Worm (Caenorhabditis elegans): ENCODE data around the gene ubc-18.

Gene ubc-18

DNA sequence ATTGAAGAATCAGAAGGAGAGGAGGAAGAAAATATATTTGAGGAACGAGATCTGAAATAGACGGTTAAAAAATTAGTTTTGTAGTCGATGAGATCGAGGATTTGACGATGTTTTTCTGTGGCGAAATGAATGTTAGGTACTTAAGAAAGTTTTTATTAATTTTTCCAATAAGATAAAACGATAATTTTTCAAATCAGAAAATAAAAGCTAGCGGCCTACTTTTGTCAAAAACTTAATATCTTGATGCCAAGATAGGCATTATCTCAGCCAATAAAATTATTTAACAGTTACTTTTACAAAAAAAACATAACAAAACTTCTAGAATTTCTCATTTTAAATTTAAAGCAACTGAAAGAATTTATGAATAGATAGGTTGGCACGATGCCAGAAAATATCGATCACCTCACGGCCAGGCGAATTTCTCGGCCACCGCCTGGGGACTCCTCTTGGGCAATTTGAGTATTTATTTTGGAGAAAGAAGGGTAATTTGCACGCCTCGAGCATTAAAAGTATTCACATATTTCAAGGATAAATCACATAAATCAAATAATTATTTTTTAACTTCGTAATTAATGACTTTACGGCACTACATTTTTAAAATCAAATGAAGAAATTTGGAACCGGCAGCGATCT, 19.4 kb upstream of the ubc-18 start, which contains the start of gene fubl-2 (continued):
- TF ChIP-seq nhr-67 (tag; optimal IDR thresholded peaks at IDR 0.05), result no peak
- TF ChIP-seq elt-2 (tag; optimal IDR thresholded peaks at IDR 0.05), result peak; percentile 35
- TF ChIP-seq nhr-28 (tag; optimal IDR thresholded peaks at IDR 0.05), result no peak
- TF ChIP-seq eor-1 (tag; optimal IDR thresholded peaks at IDR 0.05), result no peak
- TF ChIP-seq fkh-10 (GFP tag; optimal IDR thresholded peaks at IDR 0.05), result no peak
- TF ChIP-seq ztf-11 (tag; optimal IDR thresholded peaks at IDR 0.05), result no peak
- no peak for TF ChIP-seq elt-3 (tag; optimal IDR thresholded peaks at IDR 0.05)
- no peak for TF ChIP-seq mdl-1 (tag; optimal IDR thresholded peaks at IDR 0.05)
- TF ChIP-seq hmg-11 (tag; optimal IDR thresholded peaks at IDR 0.05), result no peak
- TF ChIP-seq fos-1 (tag; optimal IDR thresholded peaks at IDR 0.05), result no peak
- TF ChIP-seq snpc-4 (tag; optimal IDR thresholded peaks at IDR 0.05), result peak; percentile 58
- TF ChIP-seq nhr-12 (tag; optimal IDR thresholded peaks at IDR 0.05), result no peak
- no peak for TF ChIP-seq sea-2 (GFP tag; optimal IDR thresholded peaks at IDR 0.05)
- no peak for TF ChIP-seq egl-5 (tag; optimal IDR thresholded peaks at IDR 0.05)
- TF ChIP-seq ceh-82 (tag; optimal IDR thresholded peaks at IDR 0.05), result no peak
- TF ChIP-seq fkh-2 (tag; optimal IDR thresholded peaks at IDR 0.05), result no peak
- TF ChIP-seq tbx-2 (tag; optimal IDR thresholded peaks at IDR 0.05), result no peak
- TF ChIP-seq ceh-16 (tag; optimal IDR thresholded peaks at IDR 0.05), result no peak
- TF ChIP-seq unc-62 (GFP tag; optimal IDR thresholded peaks at IDR 0.05), result no peak
- TF ChIP-seq nhr-11 (tag; optimal IDR thresholded peaks at IDR 0.05), result no peak
- no peak for TF ChIP-seq lsy-12 (tag; optimal IDR thresholded peaks at IDR 0.05)

DNA sequence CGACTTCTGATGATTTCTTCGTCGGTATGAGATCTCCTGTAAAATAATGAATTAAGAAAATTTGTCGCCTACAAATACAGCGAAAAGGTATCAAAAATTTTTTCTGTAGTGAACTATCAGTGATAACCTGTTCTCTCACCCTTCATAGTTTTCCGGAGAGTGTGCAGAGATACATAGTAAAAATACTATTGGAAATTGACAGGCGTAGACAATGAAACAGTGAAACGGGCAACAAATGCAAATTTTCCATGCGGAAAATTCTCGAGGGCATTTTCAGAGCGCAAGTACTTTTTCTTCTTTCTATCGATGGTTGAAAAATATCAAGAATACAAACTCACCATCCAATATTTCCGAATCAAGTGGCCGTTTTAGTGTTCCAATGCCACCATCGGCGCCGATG, 18.8 kb upstream of the ubc-18 start:
- TF ChIP-seq snpc-4 (tag; optimal IDR thresholded peaks at IDR 0.05) (no peak), elt-2 (tag; optimal IDR thresholded peaks at IDR 0.05) (peak; percentile 28)

DNA sequence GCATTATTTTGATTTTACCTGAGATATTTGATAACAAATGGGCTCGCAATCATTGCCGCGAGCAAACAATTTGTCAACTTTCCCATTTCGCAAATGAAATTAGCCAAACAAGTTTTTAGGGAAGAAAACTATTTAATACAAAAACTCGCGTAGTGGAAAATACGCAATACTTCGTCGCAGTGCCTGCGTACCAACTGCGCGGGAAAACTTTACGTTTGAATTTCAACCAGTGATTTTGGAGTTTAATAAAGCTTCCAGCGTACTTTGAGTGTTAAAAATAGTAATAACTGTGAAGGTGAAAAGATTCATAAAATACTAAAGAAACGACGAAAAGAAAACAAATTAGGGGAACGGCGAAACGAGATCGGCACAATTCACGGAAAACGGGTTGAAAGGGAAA, 16.5 kb upstream of the ubc-18 start, which contains the start of gene tofu-7:
Gene tofu-7 (minus strand): TSS at position 111 of the 400 bp plus-strand sequence.
- TF ChIP-seq pqm-1 (tag; optimal IDR thresholded peaks at IDR 0.05) (no peak), nhr-23 (tag; optimal IDR thresholded peaks at IDR 0.05) (no peak), fos-1 (tag; optimal IDR thresholded peaks at IDR 0.05) (no peak), ceh-28 (tag; optimal IDR thresholded peaks at IDR 0.05) (no peak), mdl-1 (tag; optimal IDR thresholded peaks at IDR 0.05) (no peak), nhr-77 (tag; optimal IDR thresholded peaks at IDR 0.05) (no peak), nhr-43 (tag; optimal IDR thresholded peaks at IDR 0.05; ENCODE audit: poor library complexity, severe bottlenecking) (no peak), lin-39 (tag; optimal IDR thresholded peaks at IDR 0.05) (no peak)

DNA sequence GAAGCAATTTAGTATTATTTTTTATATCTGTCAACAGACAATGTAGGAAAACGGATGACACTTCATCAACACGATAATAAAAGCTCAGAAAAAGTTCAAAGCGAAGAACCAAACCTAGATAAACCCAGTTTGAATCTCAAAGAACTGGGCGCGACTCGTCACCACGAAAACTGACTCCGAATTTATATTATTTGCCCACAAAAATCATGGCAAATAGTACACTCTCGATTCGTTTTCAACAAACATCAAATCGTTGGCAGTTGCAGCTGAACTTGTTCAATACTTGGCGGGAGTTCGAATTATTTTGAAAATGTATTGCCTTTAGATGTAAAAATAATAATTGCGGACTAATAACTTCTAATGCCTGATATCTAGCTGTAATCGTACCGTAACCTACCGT, 14.7 kb upstream of the ubc-18 start:
- TF ChIP-seq fkh-2 (tag; optimal IDR thresholded peaks at IDR 0.05), result no peak
- peak; percentile 26 for TF ChIP-seq pha-4 (tag; optimal IDR thresholded peaks at IDR 0.05)

DNA sequence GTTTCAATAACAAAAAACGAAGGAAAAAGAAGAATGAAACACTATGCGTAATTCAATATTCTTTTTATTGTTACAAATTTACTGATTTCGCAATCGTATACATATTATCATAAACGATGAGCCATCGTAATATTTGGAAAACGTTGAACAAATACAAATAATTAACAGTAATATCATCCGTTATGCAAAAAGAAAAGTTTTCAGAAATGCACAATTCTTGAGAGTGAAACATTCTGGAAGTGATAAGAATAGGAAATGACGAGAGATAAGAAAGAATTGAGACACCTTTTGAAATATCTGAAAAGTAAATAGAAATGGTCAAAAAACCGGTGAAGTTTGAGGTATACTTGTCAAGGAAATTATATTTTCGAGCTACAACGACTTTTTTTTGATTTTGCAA, 13.1 kb upstream of the ubc-18 start:
- TF ChIP-seq lin-39 (tag; optimal IDR thresholded peaks at IDR 0.05) (no peak), snpc-4 (tag; optimal IDR thresholded peaks at IDR 0.05) (no peak), lsy-12 (tag; optimal IDR thresholded peaks at IDR 0.05) (no peak), tbx-2 (tag; optimal IDR thresholded peaks at IDR 0.05) (no peak), nhr-25 (tag; optimal IDR thresholded peaks at IDR 0.05) (no peak), zag-1 (tag; optimal IDR thresholded peaks at IDR 0.05) (no peak), pqm-1 (tag; optimal IDR thresholded peaks at IDR 0.05) (peak; percentile 60), eor-1 (tag; optimal IDR thresholded peaks at IDR 0.05) (no peak), sea-2 (GFP tag; optimal IDR thresholded peaks at IDR 0.05) (no peak), elt-1 (tag; optimal IDR thresholded peaks at IDR 0.05) (no peak), nfya-1 (tag; optimal IDR thresholded peaks at IDR 0.05; ENCODE audit: insufficient read depth) (no peak), nhr-12 (tag; optimal IDR thresholded peaks at IDR 0.05) (no peak), nhr-11 (tag; optimal IDR thresholded peaks at IDR 0.05) (no peak), skn-1 (tag; optimal IDR thresholded peaks at IDR 0.05) (no peak), ceh-28 (tag; optimal IDR thresholded peaks at IDR 0.05) (no peak), elt-2 (tag; optimal IDR thresholded peaks at IDR 0.05) (peak; percentile 69), ama-1 (optimal IDR thresholded peaks at IDR 0.05) (no peak), ceh-9 (tag; optimal IDR thresholded peaks at IDR 0.05) (no peak), nhr-23 (tag; optimal IDR thresholded peaks at IDR 0.05) (no peak), unc-39 (tag; optimal IDR thresholded peaks at IDR 0.05) (no peak), nhr-67 (tag; optimal IDR thresholded peaks at IDR 0.05) (no peak), nhr-43 (tag; optimal IDR thresholded peaks at IDR 0.05; ENCODE audit: poor library complexity, severe bottlenecking) (no peak), mdl-1 (tag; optimal IDR thresholded peaks at IDR 0.05) (no peak), ZK546.5 (tag; optimal IDR thresholded peaks at IDR 0.05) (no peak), fkh-2 (tag; optimal IDR thresholded peaks at IDR 0.05) (no peak), pha-4 (tag; optimal IDR thresholded peaks at IDR 0.05) (peak; percentile 72), fkh-10 (GFP tag; optimal IDR thresholded peaks at IDR 0.05) (no peak), elt-3 (tag; optimal IDR thresholded peaks at IDR 0.05) (no peak), ztf-4 (tag; optimal IDR thresholded peaks at IDR 0.05) (no peak), jun-1 (tag; optimal IDR thresholded peaks at IDR 0.05) (peak; percentile 19), egl-27 (tag; optimal IDR thresholded peaks at IDR 0.05) (no peak), ceh-82 (tag; optimal IDR thresholded peaks at IDR 0.05) (no peak), nhr-237 (tag; optimal IDR thresholded peaks at IDR 0.05) (no peak), ceh-16 (tag; optimal IDR thresholded peaks at IDR 0.05) (no peak)

Measured in whole organism, L3 larva.